Worm (Caenorhabditis elegans): ENCODE data around the gene F55F10.1.

The F55F10.1 gene

DNA sequence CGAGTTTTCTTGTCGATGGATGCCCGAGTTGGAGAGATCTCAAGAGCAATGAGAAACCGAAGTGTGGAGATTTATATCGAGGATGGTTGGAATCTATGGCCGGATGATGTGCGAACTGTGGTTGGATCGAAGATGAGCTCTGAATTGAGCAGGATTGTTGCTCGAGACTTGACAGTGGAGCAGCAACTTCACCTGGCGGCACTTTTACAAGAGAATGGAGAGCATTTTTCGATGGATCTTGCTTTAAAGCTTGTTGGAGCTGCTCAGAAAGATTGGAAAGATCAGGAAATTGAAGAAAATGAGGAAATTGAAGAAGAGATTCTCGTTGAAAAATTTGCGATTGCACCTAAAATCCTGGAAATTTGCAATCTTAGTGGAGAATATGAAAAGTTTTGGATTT, 8.5 kb downstream of the F55F10.1 start:
- TF ChIP-seq ref-2 (tag; optimal IDR thresholded peaks at IDR 0.05) (no peak), F13H6.1 (tag; optimal IDR thresholded peaks at IDR 0.05) (no peak), ztf-16 (tag; optimal IDR thresholded peaks at IDR 0.05) (no peak), dve-1 (tag; optimal IDR thresholded peaks at IDR 0.05) (no peak), pat-9 (tag; optimal IDR thresholded peaks at IDR 0.05) (no peak), nhr-11 (tag; optimal IDR thresholded peaks at IDR 0.05) (no peak)

ce11 chrIV:4386351-4386750, 25.7 kb downstream of the F55F10.1 start, which contains the start of gene tald-1:
Gene tald-1 (plus strand): TSS chrIV:4386651.
- TF ChIP-seq odd-2 (tag; optimal IDR thresholded peaks at IDR 0.05) = no peak
- peak; percentile 39 for TF ChIP-seq elt-2 (tag; optimal IDR thresholded peaks at IDR 0.05)

DNA sequence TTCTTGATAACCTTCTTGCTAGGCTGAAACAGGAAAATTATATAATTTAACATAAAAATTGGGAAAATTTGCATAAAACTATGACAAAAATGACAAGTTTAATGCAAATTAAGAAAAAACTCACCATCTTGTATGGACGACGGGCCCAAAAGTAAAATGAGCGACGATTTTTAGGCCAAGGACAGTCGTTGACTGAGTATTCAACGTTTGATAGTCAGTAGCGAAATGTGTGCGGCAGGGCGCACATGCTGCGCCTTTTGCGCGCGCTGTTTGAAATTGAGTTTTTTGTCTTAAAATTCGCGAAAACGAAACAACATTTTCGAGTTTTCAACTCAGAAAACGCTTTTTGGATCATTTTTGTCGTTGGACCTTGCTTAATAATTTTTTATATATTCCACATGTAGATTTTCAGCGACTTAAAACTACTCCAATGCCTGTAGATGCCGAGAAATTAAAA, 29.8 kb downstream of the F55F10.1 start, which contains the start of the genes rpl-7A and set-21:
Gene rpl-7A, minus strand, starts transcription at position 153 of the 457 bp plus-strand sequence.
Gene set-21, plus strand, starts transcription at position 407 of the 457 bp plus-strand sequence.
- TF ChIP-seq T23F11.4 (GFP tag; optimal IDR thresholded peaks at IDR 0.05) = peak; percentile 16
- peak; percentile 34 for TF ChIP-seq C08G9.2 (tag; optimal IDR thresholded peaks at IDR 0.05)
- no peak for TF ChIP-seq C38D4.7 (GFP tag; optimal IDR thresholded peaks at IDR 0.05)
- TF ChIP-seq pha-2 (tag; optimal IDR thresholded peaks at IDR 0.05) = peak; percentile 13
- no peak for TF ChIP-seq Y22D7AL.16 (tag; optimal IDR thresholded peaks at IDR 0.05)
- TF ChIP-seq tbx-2 (tag; optimal IDR thresholded peaks at IDR 0.05) = peak; percentile 80
- TF ChIP-seq zip-5 (tag; optimal IDR thresholded peaks at IDR 0.05) = peak; percentile 14
- peak; percentile 15 for TF ChIP-seq ceh-2 (tag; optimal IDR thresholded peaks at IDR 0.05)
- no peak for TF ChIP-seq nhr-232 (tag; optimal IDR thresholded peaks at IDR 0.05)
- no peak for TF ChIP-seq pros-1 (tag; optimal IDR thresholded peaks at IDR 0.05)
- TF ChIP-seq hlh-6 (tag; optimal IDR thresholded peaks at IDR 0.05) = no peak
- TF ChIP-seq fkh-10 (GFP tag; optimal IDR thresholded peaks at IDR 0.05) = no peak
- TF ChIP-seq pat-9 (tag; optimal IDR thresholded peaks at IDR 0.05) = no peak
- peak; percentile 62 for TF ChIP-seq ztf-16 (tag; optimal IDR thresholded peaks at IDR 0.05)
- TF ChIP-seq sox-2 (GFP tag; IDR thresholded peaks at IDR 0.05) = peak; percentile 27; the same call in 1 of the 2 replicates
- no peak for TF ChIP-seq K02D7.2 (tag; optimal IDR thresholded peaks at IDR 0.05)
- no peak for TF ChIP-seq che-1 (tag; optimal IDR thresholded peaks at IDR 0.05)
- peak; percentile 15 for TF ChIP-seq tbx-7 (tag; optimal IDR thresholded peaks at IDR 0.05)
- TF ChIP-seq rnt-1 (tag; optimal IDR thresholded peaks at IDR 0.05) = peak; percentile 68
- no peak for TF ChIP-seq elt-4 (tag; optimal IDR thresholded peaks at IDR 0.05)
- no peak for TF ChIP-seq gmeb-2 (tag; optimal IDR thresholded peaks at IDR 0.05)
- TF ChIP-seq ceh-19 (GFP tag; optimal IDR thresholded peaks at IDR 0.05) = peak; percentile 1
- TF ChIP-seq odd-2 (tag; optimal IDR thresholded peaks at IDR 0.05) = no peak
- TF ChIP-seq ceh-31 (tag; optimal IDR thresholded peaks at IDR 0.05) = peak; percentile 81
- no peak for TF ChIP-seq hlh-15 (tag; optimal IDR thresholded peaks at IDR 0.05)
- TF ChIP-seq ttx-3 (tag; optimal IDR thresholded peaks at IDR 0.05) = no peak
- TF ChIP-seq syd-9 (tag; optimal IDR thresholded peaks at IDR 0.05) = no peak
- no peak for TF ChIP-seq ceh-6 (GFP tag; optimal IDR thresholded peaks at IDR 0.05)
- TF ChIP-seq fax-1 (tag; optimal IDR thresholded peaks at IDR 0.05) = no peak
- no peak for TF ChIP-seq ceh-30 (tag; optimal IDR thresholded peaks at IDR 0.05)
- peak; percentile 88 for TF ChIP-seq ref-2 (tag; optimal IDR thresholded peaks at IDR 0.05)
- peak; percentile 90 for TF ChIP-seq ceh-34 (tag; optimal IDR thresholded peaks at IDR 0.05)
- TF ChIP-seq ceh-24 (tag; optimal IDR thresholded peaks at IDR 0.05) = no peak
- TF ChIP-seq sdc-2 (tag; optimal IDR thresholded peaks at IDR 0.05) = no peak
- TF ChIP-seq dve-1 (tag; optimal IDR thresholded peaks at IDR 0.05) = peak; percentile 65
- peak; percentile 62 for TF ChIP-seq ceh-14 (tag; optimal IDR thresholded peaks at IDR 0.05)
- TF ChIP-seq mec-3 (tag; optimal IDR thresholded peaks at IDR 0.05; ENCODE audit: borderline replicate concordance) = no peak
- TF ChIP-seq ets-4 (tag; optimal IDR thresholded peaks at IDR 0.05) = peak; percentile 7
- TF ChIP-seq ceh-18 (tag; optimal IDR thresholded peaks at IDR 0.05) = peak; percentile 82
- TF ChIP-seq K09A11.1 (tag; optimal IDR thresholded peaks at IDR 0.05; ENCODE audit: insufficient read depth) = no peak
- no peak for TF ChIP-seq unc-55 (GFP tag; optimal IDR thresholded peaks at IDR 0.05)
- TF ChIP-seq hlh-13 (GFP tag; optimal IDR thresholded peaks at IDR 0.05) = no peak
- peak; percentile 14 for TF ChIP-seq F13H6.1 (tag; optimal IDR thresholded peaks at IDR 0.05)
- no peak for TF ChIP-seq lin-11 (tag; optimal IDR thresholded peaks at IDR 0.05)
- TF ChIP-seq unc-3 (GFP tag; conservative IDR thresholded peaks at IDR 0.05) = peak; percentile 63; the same call in 1 of the 2 replicates
- TF ChIP-seq unc-3 (tag; optimal IDR thresholded peaks at IDR 0.05) = no peak
- no peak for TF ChIP-seq nhr-11 (tag; optimal IDR thresholded peaks at IDR 0.05)

Data from whole organism, late embryonic.